Worm (Caenorhabditis elegans) whole organism, late embryonic: Measurements from ENCODE around the gene vha-6.
A peak's percentile ranks its signal among the peaks of the same experiment; 100 is the strongest.

Experiments
- C08G9.2 ChIP-seq: sonication (generic microtip); optimal IDR thresholded peaks from 2 replicates; lab custom pipeline; 2016; ENCODE audit warnings: mild to moderate bottlenecking, missing genetic modification characterization, moderate library complexity, missing compliant biosample characterization
- C38D4.7 ChIP-seq: fragments of 200-800 bp; sonication (Bioruptor generic); optimal IDR thresholded peaks from 2 replicates; lab custom pipeline; 2018; ENCODE audit warnings: mild to moderate bottlenecking, missing genetic modification characterization, moderate library complexity, missing compliant biosample characterization
- K09A11.1 ChIP-seq: sonication (generic microtip); optimal IDR thresholded peaks from 2 replicates; lab custom pipeline; 2017; ENCODE audit warnings: antibody characterized with exemption, mild to moderate bottlenecking, missing genetic modification characterization, missing compliant biosample characterization; ENCODE audit not compliant: insufficient read depth
- Y22D7AL.16 ChIP-seq: sonication (generic microtip); optimal IDR thresholded peaks from 2 replicates; lab custom pipeline; 2016; ENCODE audit warnings: missing genetic modification characterization, missing compliant biosample characterization
- ceh-14 ChIP-seq: sonication (generic microtip); optimal IDR thresholded peaks from 2 replicates; lab custom pipeline; 2016; ENCODE audit warnings: missing genotype, missing genetic modification characterization, missing compliant biosample characterization
- ceh-19 ChIP-seq: fragments of 200-800 bp; sonication (Bioruptor generic); optimal IDR thresholded peaks from 2 replicates; lab custom pipeline; 2018; ENCODE audit warnings: mild to moderate bottlenecking, missing genetic modification characterization, missing compliant biosample characterization
- ceh-2 ChIP-seq: sonication (generic microtip); optimal IDR thresholded peaks from 2 replicates; lab custom pipeline; 2016; ENCODE audit warnings: missing genotype, missing genetic modification characterization, missing compliant biosample characterization
- ceh-31 ChIP-seq: sonication (generic microtip); optimal IDR thresholded peaks from 2 replicates; lab custom pipeline; 2016; ENCODE audit warnings: missing genetic modification characterization, missing compliant biosample characterization
- ceh-34 ChIP-seq: sonication (generic microtip); optimal IDR thresholded peaks from 2 replicates; lab custom pipeline; 2016; ENCODE audit warnings: mild to moderate bottlenecking, missing genetic modification characterization, missing compliant biosample characterization
- ceh-48 ChIP-seq: sonication (generic microtip); optimal IDR thresholded peaks from 2 replicates; lab custom pipeline; 2016; ENCODE audit warnings: missing genetic modification characterization, inconsistent platforms, missing compliant biosample characterization
- ceh-6 ChIP-seq: fragments of 200-800 bp; sonication (Bioruptor generic); optimal IDR thresholded peaks from 2 replicates; lab custom pipeline; 2018; ENCODE audit warnings: mild to moderate bottlenecking, missing genetic modification characterization, missing compliant biosample characterization
- ceh-9 ChIP-seq: sonication (generic microtip); optimal IDR thresholded peaks from 2 replicates; lab custom pipeline; 2016; ENCODE audit warnings: mild to moderate bottlenecking, missing genetic modification characterization, inconsistent platforms, missing compliant biosample characterization
- dmd-4 ChIP-seq: sonication (generic microtip); optimal IDR thresholded peaks from 2 replicates; lab custom pipeline; 2016; ENCODE audit warnings: borderline replicate concordance, missing genetic modification characterization, missing compliant biosample characterization
- dve-1 ChIP-seq: sonication (generic microtip); optimal IDR thresholded peaks from 2 replicates; lab custom pipeline; 2017; ENCODE audit warnings: antibody characterized with exemption, mild to moderate bottlenecking, missing genetic modification characterization, missing compliant biosample characterization
- elt-4 ChIP-seq: sonication (generic microtip); optimal IDR thresholded peaks from 2 replicates; lab custom pipeline; 2016; ENCODE audit warnings: missing genetic modification characterization, missing compliant biosample characterization
- ets-4 ChIP-seq: sonication (generic microtip); optimal IDR thresholded peaks from 2 replicates; lab custom pipeline; 2016; ENCODE audit warnings: missing genetic modification characterization, missing compliant biosample characterization
- eyg-1 ChIP-seq: sonication (generic microtip); optimal IDR thresholded peaks from 2 replicates; lab custom pipeline; 2016; ENCODE audit warnings: missing genotype, missing genetic modification characterization, missing compliant biosample characterization
- fax-1 ChIP-seq: sonication (generic microtip); optimal IDR thresholded peaks from 2 replicates; lab custom pipeline; 2016; ENCODE audit warnings: missing genotype, missing genetic modification characterization, missing compliant biosample characterization
- fkh-10 ChIP-seq: fragments of 150-350 bp; optimal IDR thresholded peaks from 2 replicates; lab custom pipeline; 2014; ENCODE audit warnings: missing biosample characterization, missing genetic modification reagents, missing genetic modification characterization
- fkh-6 ChIP-seq: sonication (generic microtip); optimal IDR thresholded peaks from 2 replicates; lab custom pipeline; 2016; ENCODE audit warnings: missing genetic modification characterization, missing compliant biosample characterization
- gmeb-2 ChIP-seq: sonication (generic microtip); optimal IDR thresholded peaks from 2 replicates; lab custom pipeline; 2016; ENCODE audit warnings: missing genetic modification characterization, inconsistent platforms, missing compliant biosample characterization
- hlh-13 ChIP-seq: fragments of 200-800 bp; sonication (Bioruptor generic); optimal IDR thresholded peaks from 2 replicates; lab custom pipeline; 2018; ENCODE audit warnings: mild to moderate bottlenecking, missing genetic modification characterization, missing compliant biosample characterization
- hlh-6 ChIP-seq: sonication (generic microtip); optimal IDR thresholded peaks from 2 replicates; lab custom pipeline; 2016; ENCODE audit warnings: missing genotype, missing genetic modification characterization, missing compliant biosample characterization
- lin-11 ChIP-seq: fragments of 200-800 bp; sonication (Bioruptor generic); optimal IDR thresholded peaks from 2 replicates; lab custom pipeline; 2018; ENCODE audit warnings: mild to moderate bottlenecking, missing genetic modification characterization, missing compliant biosample characterization
- madf-2 ChIP-seq: sonication (generic microtip); optimal IDR thresholded peaks from 2 replicates; lab custom pipeline; 2017; ENCODE audit warnings: missing genetic modification characterization, missing compliant biosample characterization
- nfya-1 ChIP-seq: sonication (generic microtip); optimal IDR thresholded peaks from 2 replicates; lab custom pipeline; 2017; ENCODE audit warnings: missing genetic modification characterization, mild to moderate bottlenecking, missing compliant biosample characterization, antibody characterized with exemption, moderate library complexity
- nhr-232 ChIP-seq: sonication (generic microtip); optimal IDR thresholded peaks from 2 replicates; lab custom pipeline; 2016; ENCODE audit warnings: missing genetic modification characterization, missing compliant biosample characterization
- npax-4 ChIP-seq: sonication (generic microtip); optimal IDR thresholded peaks from 2 replicates; lab custom pipeline; 2016; ENCODE audit warnings: missing genetic modification characterization, missing compliant biosample characterization
- pag-3 ChIP-seq: sonication (generic microtip); optimal IDR thresholded peaks from 2 replicates; lab custom pipeline; 2016; ENCODE audit warnings: missing compliant biosample characterization, missing genetic modification characterization, borderline replicate concordance
- pat-9 ChIP-seq: fragments of 200-800 bp; sonication (Bioruptor generic); optimal IDR thresholded peaks from 2 replicates; lab custom pipeline; 2018; ENCODE audit warnings: mild to moderate bottlenecking, missing genetic modification characterization, moderate library complexity, missing compliant biosample characterization
- pax-1 ChIP-seq: fragments of 150-350 bp; optimal IDR thresholded peaks from 2 replicates; lab custom pipeline; 2014; ENCODE audit warnings: missing biosample characterization, missing genetic modification characterization
- pha-2 ChIP-seq: sonication (generic microtip); optimal IDR thresholded peaks from 2 replicates; lab custom pipeline; 2017; ENCODE audit warnings: mild to moderate bottlenecking, missing genetic modification characterization, missing compliant biosample characterization
- pqm-1 ChIP-seq: sonication (generic microtip); optimal IDR thresholded peaks from 2 replicates; lab custom pipeline; 2016; ENCODE audit warnings: missing genetic modification characterization, missing compliant biosample characterization
- ref-2 ChIP-seq: sonication (generic microtip); optimal IDR thresholded peaks from 2 replicates; lab custom pipeline; 2016; ENCODE audit warnings: missing genetic modification characterization, missing compliant biosample characterization
- rnt-1 ChIP-seq: sonication (generic microtip); optimal IDR thresholded peaks from 2 replicates; lab custom pipeline; 2016; ENCODE audit warnings: missing genetic modification characterization, missing compliant biosample characterization
- sdc-2 ChIP-seq: sonication (generic microtip); optimal IDR thresholded peaks from 2 replicates; lab custom pipeline; 2016; ENCODE audit warnings: missing genotype, missing genetic modification characterization, missing compliant biosample characterization
- syd-9 ChIP-seq: sonication (generic microtip); optimal IDR thresholded peaks from 2 replicates; lab custom pipeline; 2016; ENCODE audit warnings: mild to moderate bottlenecking, missing genetic modification characterization, moderate library complexity, missing compliant biosample characterization
- tbx-2 ChIP-seq: sonication (generic microtip); optimal IDR thresholded peaks from 2 replicates; lab custom pipeline; 2016; ENCODE audit warnings: missing genetic modification characterization, missing compliant biosample characterization
- unc-3 ChIP-seq, 2 experiments: fragments of 200-800 bp in 1 of 2; sonication (Bioruptor generic) in 1 of 2; sonication (generic microtip) in 1 of 2; conservative IDR thresholded peaks in 1 of 2; optimal IDR thresholded peaks in 1 of 2; 2 replicates each; pipeline versions ENCODE4 v1.3.6 to Lab custom; 2016 to 2022; ENCODE audit warnings: missing compliant biosample characterization in 2 of 2, missing genetic modification characterization in 2 of 2, missing genetic modification reagents in 1 of 2
- unc-42 ChIP-seq: sonication (generic microtip); optimal IDR thresholded peaks from 2 replicates; lab custom pipeline; 2016; ENCODE audit warnings: missing genotype, missing genetic modification characterization, missing compliant biosample characterization
- unc-55 ChIP-seq: sonication (generic microtip); optimal IDR thresholded peaks from 2 replicates; lab custom pipeline; 2017; ENCODE audit warnings: missing biosample characterization, missing genetic modification reagents, missing genetic modification characterization
- zip-5 ChIP-seq: sonication (generic microtip); optimal IDR thresholded peaks from 2 replicates; lab custom pipeline; 2016; ENCODE audit warnings: missing genetic modification characterization, missing compliant biosample characterization

The vha-6 gene

DNA sequence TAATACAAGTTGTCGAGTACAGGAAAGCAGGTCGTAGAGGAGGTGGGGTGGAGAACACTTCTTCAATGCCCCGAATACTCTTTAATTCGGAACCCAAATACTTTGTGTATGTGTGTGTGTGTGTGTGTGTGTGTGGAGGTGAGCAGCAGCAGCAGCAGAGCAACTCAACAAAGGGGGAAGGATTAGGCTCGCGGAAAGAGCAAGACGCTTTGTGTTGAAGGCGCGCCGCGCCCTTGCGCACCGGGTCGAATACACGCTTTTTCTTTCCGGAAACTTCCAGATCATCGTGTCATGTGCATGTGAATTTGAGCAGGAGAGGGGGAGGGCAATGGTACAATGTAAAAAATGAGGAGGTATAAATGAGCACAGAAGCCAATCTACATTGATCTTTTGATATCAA is 39.5 kb downstream of the vha-6 start:
- TF ChIP-seq sdc-2 (tag; lab: Kevin White, UChicago) (no peak), unc-55 (no peak), syd-9 (tag; lab: Kevin White, UChicago) (no peak), fkh-10 (GFP tag; lab: Kevin White, UChicago) (no peak), zip-5 (tag; lab: Kevin White, UChicago) (no peak), nhr-232 (tag; lab: Kevin White, UChicago) (no peak), lin-11 (tag; lab: Kevin White, UChicago) (no peak), pat-9 (no peak), K09A11.1 (tag; lab: Kevin White, UChicago) (no peak), nfya-1 (tag; lab: Kevin White, UChicago) (no peak), ceh-14 (tag; lab: Kevin White, UChicago) (no peak), ceh-2 (tag; lab: Kevin White, UChicago) (no peak), pax-1 (tag; lab: Kevin White, UChicago) (no peak), ets-4 (peak; percentile 64), ref-2 (tag; lab: Kevin White, UChicago) (peak; percentile 24), tbx-2 (tag; lab: Kevin White, UChicago) (no peak), ceh-9 (no peak), gmeb-2 (no peak), ceh-48 (tag; lab: Kevin White, UChicago) (no peak), fkh-6 (tag; lab: Kevin White, UChicago) (peak; percentile 44), ceh-34 (tag; lab: Kevin White, UChicago) (no peak), pha-2 (tag; lab: Kevin White, UChicago) (no peak), dve-1 (tag; lab: Kevin White, UChicago) (peak; percentile 14), pag-3 (no peak), dmd-4 (tag; lab: Kevin White, UChicago) (no peak), fax-1 (tag; lab: Kevin White, UChicago) (no peak), hlh-13 (GFP tag; lab: Kevin White, UChicago) (no peak), elt-4 (tag; lab: Kevin White, UChicago) (no peak), C38D4.7 (GFP tag; lab: Kevin White, UChicago) (no peak), ceh-31 (peak; percentile 22)
- TF ChIP-seq, all 69 proteins: peak for 5

DNA sequence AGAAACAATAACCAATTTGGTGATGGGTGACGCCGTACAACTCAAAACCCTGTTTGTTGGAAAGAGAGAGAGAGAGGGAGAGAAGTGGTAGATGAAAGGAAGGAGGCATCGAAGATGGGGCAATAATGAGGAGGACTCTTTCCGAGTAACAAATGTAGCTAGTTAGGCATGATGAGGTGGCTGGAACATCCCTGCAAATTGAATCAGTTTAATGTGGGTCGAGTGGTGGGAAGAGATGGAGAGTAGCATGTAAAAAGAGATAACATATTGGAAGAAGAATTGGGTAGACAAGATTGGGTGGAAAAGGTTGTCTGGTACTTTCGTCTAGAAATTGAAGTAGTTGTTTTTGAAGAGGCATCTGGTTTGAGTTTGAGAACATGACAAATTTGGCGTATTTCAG is 42.0 kb downstream of the vha-6 start:
- peak; percentile 84 for TF ChIP-seq unc-42 (tag; lab: Kevin White, UChicago)
- TF ChIP-seq ref-2 (tag; lab: Kevin White, UChicago), result no peak
- no peak for TF ChIP-seq madf-2
- TF ChIP-seq ceh-6, result no peak
- no peak for TF ChIP-seq Y22D7AL.16 (tag; lab: Kevin White, UChicago)
- TF ChIP-seq C08G9.2 (tag; lab: Kevin White, UChicago), result peak; percentile 13
- TF ChIP-seq hlh-6 (tag; lab: Kevin White, UChicago), result no peak
- no peak for TF ChIP-seq rnt-1

ce11 chrII:11393787-11394186 is 44.5 kb downstream of the vha-6 start:
- no peak for TF ChIP-seq pqm-1
- TF ChIP-seq ceh-2 (tag; lab: Kevin White, UChicago), result peak; percentile 34
- no peak for TF ChIP-seq npax-4
- TF ChIP-seq eyg-1 (tag; lab: Kevin White, UChicago), result peak; percentile 11
- peak; percentile 16 for TF ChIP-seq ceh-19 (GFP tag; lab: Kevin White, UChicago)
- TF ChIP-seq unc-3 (GFP tag; conservative IDR thresholded peaks at IDR 0.05; lab: Robert Waterston, UW), result no peak
- no peak for TF ChIP-seq unc-3 (tag; optimal IDR thresholded peaks at IDR 0.05; lab: Kevin White, UChicago)
- TF ChIP-seq ceh-34 (tag; lab: Kevin White, UChicago), result peak; percentile 52
